Worm (Caenorhabditis elegans): ENCODE measurements around the gene B0244.6.
A peak's percentile ranks its signal among the peaks of the same experiment; 100 is the strongest.

DNA sequence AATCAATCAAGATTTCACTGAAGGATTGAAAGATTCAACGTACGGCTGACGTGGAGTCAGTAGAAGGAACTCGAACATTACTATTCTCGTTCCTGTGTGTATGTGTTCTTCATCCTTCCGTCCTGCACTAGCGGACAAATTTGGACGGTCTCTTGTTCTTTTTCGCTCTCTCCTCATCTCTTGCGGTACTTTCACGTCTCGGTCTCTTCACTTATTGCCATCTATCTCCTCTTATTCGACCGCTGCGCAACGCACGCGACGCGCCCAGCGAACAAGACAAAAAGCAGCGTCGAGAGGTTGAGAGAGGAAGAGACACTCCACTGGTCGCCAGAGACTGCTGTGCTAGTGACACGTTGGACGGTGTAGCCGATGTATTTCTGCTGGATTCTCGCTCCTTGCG is 22.3 kb upstream of the B0244.6 start:
- TF ChIP-seq W03F9.2 (tag; optimal IDR thresholded peaks at IDR 0.05), result peak; percentile 1
- peak; percentile 25 for TF ChIP-seq him-1 (tag; optimal IDR thresholded peaks at IDR 0.05)
- TF ChIP-seq dao-5 (tag; optimal IDR thresholded peaks at IDR 0.05), result no peak

All from whole organism, L4/young adult.